Worm (Caenorhabditis elegans): ENCODE data around the gene C13C4.6.

C13C4.6 gene

ce11 chrV:12121274-12121673 is at the start of gene C13C4.6:
Gene C13C4.6, plus strand, starts transcription at chrV:12121574.
- TF ChIP-seq ZK546.5 (tag; optimal IDR thresholded peaks at IDR 0.05) (no peak), R02D3.7 (tag; optimal IDR thresholded peaks at IDR 0.05) (no peak), C34F6.9 (tag; optimal IDR thresholded peaks at IDR 0.05) (no peak), lsy-2 (tag; optimal IDR thresholded peaks at IDR 0.05) (no peak)

ce11 chrV:12074886-12075285 is 46.5 kb upstream of the C13C4.6 start, which contains the start of gene R07B7.6:
Gene R07B7.6, minus strand, starts transcription at chrV:12074986.
- TF ChIP-seq lin-11 (tag; optimal IDR thresholded peaks at IDR 0.05) (no peak), C34F6.9 (tag; optimal IDR thresholded peaks at IDR 0.05) (no peak), unc-39 (tag; optimal IDR thresholded peaks at IDR 0.05) (no peak), nhr-12 (tag; optimal IDR thresholded peaks at IDR 0.05) (no peak), elt-1 (tag; optimal IDR thresholded peaks at IDR 0.05) (no peak), nhr-21 (tag; optimal IDR thresholded peaks at IDR 0.05) (no peak), crh-2 (tag; optimal IDR thresholded peaks at IDR 0.05) (no peak), lin-39 (tag; optimal IDR thresholded peaks at IDR 0.05) (no peak), nhr-11 (tag; optimal IDR thresholded peaks at IDR 0.05) (no peak), ceh-82 (tag; optimal IDR thresholded peaks at IDR 0.05) (no peak), mdl-1 (tag; optimal IDR thresholded peaks at IDR 0.05) (no peak), nhr-129 (tag; optimal IDR thresholded peaks at IDR 0.05) (no peak), egl-27 (tag; optimal IDR thresholded peaks at IDR 0.05) (no peak), nhr-77 (tag; optimal IDR thresholded peaks at IDR 0.05) (no peak), lin-13 (GFP tag; optimal IDR thresholded peaks at IDR 0.05) (no peak), sem-4 (tag; optimal IDR thresholded peaks at IDR 0.05) (no peak), F13H6.1 (tag; optimal IDR thresholded peaks at IDR 0.05) (no peak), peb-1 (tag; optimal IDR thresholded peaks at IDR 0.05) (no peak)

DNA sequence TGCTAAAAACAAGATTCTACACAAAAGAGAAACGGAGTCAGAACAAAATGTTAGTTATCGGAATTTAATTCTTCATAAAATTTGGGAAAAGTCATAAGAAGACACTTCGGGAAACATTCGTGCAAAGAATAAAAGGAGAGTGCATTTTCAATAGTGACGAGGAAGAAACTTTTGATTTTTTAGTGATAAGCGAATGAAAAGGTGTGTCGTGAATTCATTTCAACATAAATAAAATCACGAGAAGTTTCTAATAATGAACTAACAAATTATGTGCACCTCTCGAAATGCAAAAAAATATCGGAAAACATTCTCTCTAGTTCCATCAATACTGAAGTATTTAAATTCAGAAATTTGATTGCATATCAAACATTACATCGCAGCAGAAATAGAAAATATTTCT is 45.4 kb upstream of the C13C4.6 start:
- TF ChIP-seq zag-1 (tag; optimal IDR thresholded peaks at IDR 0.05) (no peak), crh-2 (tag; optimal IDR thresholded peaks at IDR 0.05) (peak; percentile 0), gmeb-1 (tag; optimal IDR thresholded peaks at IDR 0.05) (peak; percentile 20), skn-1 (tag; optimal IDR thresholded peaks at IDR 0.05) (peak; percentile 40), ceh-82 (tag; optimal IDR thresholded peaks at IDR 0.05) (no peak), fos-1 (tag; optimal IDR thresholded peaks at IDR 0.05) (peak; percentile 56)

DNA sequence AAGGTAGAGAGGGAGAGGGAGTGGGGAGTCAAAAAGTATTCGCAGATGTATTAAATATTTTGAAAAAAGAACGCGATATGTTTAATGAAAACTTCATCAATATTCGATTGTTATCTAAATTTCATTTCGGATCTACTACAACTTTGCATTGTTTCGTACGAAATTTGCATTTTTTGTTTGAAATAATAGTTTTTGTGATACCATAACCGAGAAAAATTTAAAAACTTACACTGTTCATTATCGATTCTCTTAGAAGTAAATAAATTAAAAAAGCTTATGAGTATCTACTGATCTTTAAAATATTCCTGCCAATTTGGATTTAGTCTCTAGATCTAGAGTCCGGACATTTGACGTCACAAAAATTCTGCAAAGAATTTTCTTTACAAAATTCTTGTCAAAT is 41.1 kb upstream of the C13C4.6 start, which contains the start of gene R07B7.9:
Gene R07B7.9, minus strand, starts transcription at position 101 of the 400 bp plus-strand sequence.
- TF ChIP-seq nhr-6 (tag; optimal IDR thresholded peaks at IDR 0.05) (no peak), nhr-12 (tag; optimal IDR thresholded peaks at IDR 0.05) (no peak), mab-5 (tag; optimal IDR thresholded peaks at IDR 0.05) (no peak), Y55F3AM.14 (GFP tag; optimal IDR thresholded peaks at IDR 0.05) (no peak), nhr-21 (tag; optimal IDR thresholded peaks at IDR 0.05) (no peak), F13H6.1 (tag; optimal IDR thresholded peaks at IDR 0.05) (no peak), lin-39 (tag; optimal IDR thresholded peaks at IDR 0.05) (no peak), snpc-4 (tag; optimal IDR thresholded peaks at IDR 0.05) (no peak), nhr-129 (tag; optimal IDR thresholded peaks at IDR 0.05) (no peak), sma-9 (GFP tag; optimal IDR thresholded peaks at IDR 0.05) (no peak), sma-9 (tag; optimal IDR thresholded peaks at IDR 0.05) (no peak)

DNA sequence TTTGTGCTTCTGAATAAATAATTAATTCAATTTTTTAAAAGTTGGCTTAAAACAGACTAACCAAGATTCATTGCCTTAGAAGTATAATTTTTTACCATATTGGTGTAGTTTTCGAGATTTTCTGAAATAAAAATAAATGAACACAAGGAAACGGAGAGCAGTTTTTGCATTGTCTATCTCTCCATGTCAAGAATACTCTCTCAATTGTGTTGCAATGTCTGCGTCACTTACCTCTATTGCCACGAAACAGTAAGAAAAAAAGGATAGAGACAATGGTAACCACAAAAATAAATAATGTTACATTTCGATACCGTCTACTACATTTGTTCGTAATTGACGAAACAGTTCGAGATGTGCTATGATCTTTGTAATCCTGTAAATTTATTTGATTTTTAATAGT is 38.4 kb upstream of the C13C4.6 start, which contains the start of gene R07B7.10:
Gene R07B7.10, plus strand, starts transcription at position 285 of the 400 bp plus-strand sequence.
- no peak for TF ChIP-seq peb-1 (tag; optimal IDR thresholded peaks at IDR 0.05)
- TF ChIP-seq crh-2 (tag; optimal IDR thresholded peaks at IDR 0.05) = peak; percentile 12
- TF ChIP-seq sma-9 (GFP tag; optimal IDR thresholded peaks at IDR 0.05) = peak; percentile 0
- no peak for TF ChIP-seq sma-9 (tag; optimal IDR thresholded peaks at IDR 0.05)
- no peak for TF ChIP-seq nhr-21 (tag; optimal IDR thresholded peaks at IDR 0.05)

- TF ChIP-seq ama-1 (optimal IDR thresholded peaks at IDR 0.05) (no peak), unc-39 (tag; optimal IDR thresholded peaks at IDR 0.05) (no peak), nhr-23 (tag; optimal IDR thresholded peaks at IDR 0.05) (no peak), lin-13 (GFP tag; optimal IDR thresholded peaks at IDR 0.05) (no peak)
Measured at ce11 chrV:12084216-12084615, 37.2 kb upstream of the C13C4.6 start, which contains the start of gene R07B7.8. Gene R07B7.8, minus strand, starts transcription at chrV:12084316.

All from whole organism, L2 larva.